Fruit fly (Drosophila melanogaster) whole organism, embryonic: Measurements from ENCODE around the gene CG34303.
A peak's percentile ranks its signal among the peaks of the same experiment; 100 is the strongest.

Experiments
- Atf-2 ChIP-seq: fragments of 200-800 bp; sonication (Bioruptor generic); optimal IDR thresholded peaks from 2 replicates; lab custom pipeline; 2016; ENCODE audit warnings: missing biosample characterization, missing genetic modification characterization
- BEAF-32 ChIP-seq: fragments of 200-800 bp; sonication (Bioruptor generic); optimal IDR thresholded peaks from 3 replicates; lab custom pipeline; 2017; ENCODE audit warnings: missing biosample characterization, missing genetic modification characterization, mild to moderate bottlenecking, moderate library complexity, missing genetic modification reagents
- CG10274 ChIP-seq: fragments of 200-800 bp; sonication (Bioruptor generic); optimal IDR thresholded peaks from 3 replicates; lab custom pipeline; 2017; ENCODE audit warnings: missing biosample characterization, mild to moderate bottlenecking, missing genetic modification characterization
- CG10565 ChIP-seq: fragments of 200-800 bp; sonication (Bioruptor generic); optimal IDR thresholded peaks from 3 replicates; lab custom pipeline; 2016; ENCODE audit warnings: missing biosample characterization, mild to moderate bottlenecking, missing genetic modification characterization
- CG11504 ChIP-seq: fragments of 200-800 bp; sonication (Bioruptor generic); optimal IDR thresholded peaks from 3 replicates; lab custom pipeline; 2019; ENCODE audit warnings: missing biosample characterization, mild to moderate bottlenecking, missing genetic modification characterization, moderate library complexity
- CG12659 ChIP-seq: fragments of 200-800 bp; sonication (Bioruptor generic); optimal IDR thresholded peaks from 3 replicates; lab custom pipeline; 2017; ENCODE audit warnings: mild to moderate bottlenecking, missing biosample characterization, missing genetic modification reagents, missing genetic modification characterization
- CG14965 ChIP-seq: fragments of 200-800 bp; sonication (Bioruptor generic); optimal IDR thresholded peaks from 2 replicates; lab custom pipeline; 2016; ENCODE audit warnings: missing biosample characterization, missing genetic modification characterization, borderline replicate concordance
- CG16813 ChIP-seq: fragments of 200-800 bp; sonication (Bioruptor generic); IDR thresholded peaks from 3 replicates; pipeline ENCODE4 v1.3.6; 2022; ENCODE audit warnings: missing biosample characterization, missing genetic modification characterization; ENCODE audit not compliant: partially characterized antibody
- CG17186 ChIP-seq: fragments of 200-800 bp; sonication (Bioruptor generic); optimal IDR thresholded peaks from 3 replicates; lab custom pipeline; 2017; ENCODE audit warnings: missing biosample characterization, missing genetic modification reagents, missing genetic modification characterization
- CG17361 ChIP-seq: fragments of 200-800 bp; sonication (Bioruptor generic); IDR thresholded peaks from 3 replicates; pipeline ENCODE4 v1.3.6; 2022; ENCODE audit warnings: missing biosample characterization, missing genetic modification characterization
- CG1832 ChIP-seq: fragments of 200-800 bp; sonication (Bioruptor generic); optimal IDR thresholded peaks from 2 replicates; lab custom pipeline; 2017; ENCODE audit warnings: missing biosample characterization, mild to moderate bottlenecking, missing genetic modification characterization, inconsistent platforms
- CG18476 ChIP-seq: fragments of 200-800 bp; sonication (Bioruptor generic); optimal IDR thresholded peaks from 2 replicates; lab custom pipeline; 2016; ENCODE audit warnings: missing biosample characterization, mild to moderate bottlenecking, missing genetic modification characterization
- CG2202 ChIP-seq: fragments of 200-800 bp; sonication (Bioruptor generic); optimal IDR thresholded peaks from 2 replicates; lab custom pipeline; 2018; ENCODE audit warnings: missing biosample characterization, mild to moderate bottlenecking, missing genetic modification characterization
- CG30431 ChIP-seq: fragments of 200-800 bp; sonication (Bioruptor generic); optimal IDR thresholded peaks from 2 replicates; lab custom pipeline; 2017; ENCODE audit warnings: missing biosample characterization, missing genetic modification characterization
- CG32767 ChIP-seq: fragments of 200-800 bp; sonication (Bioruptor generic); IDR thresholded peaks from 2 replicates; pipeline ENCODE4 v1.3.6; 2022; ENCODE audit warnings: missing biosample characterization, missing genetic modification characterization
- CG3726 ChIP-seq: fragments of 200-800 bp; sonication (Bioruptor generic); IDR thresholded peaks from 3 replicates; pipeline ENCODE4, ENCODE4 v1.3.6; 2022; ENCODE audit warnings: missing biosample characterization, missing genetic modification characterization
- CG7839 ChIP-seq: fragments of 200-800 bp; sonication (Bioruptor generic); optimal IDR thresholded peaks from 3 replicates; lab custom pipeline; 2018; ENCODE audit warnings: missing biosample characterization, mild to moderate bottlenecking, missing genetic modification characterization, moderate library complexity
- CG8089 ChIP-seq: fragments of 200-800 bp; sonication (Bioruptor generic); optimal IDR thresholded peaks from 3 replicates; lab custom pipeline; 2016; ENCODE audit warnings: missing biosample characterization, missing genetic modification characterization
- CHES-1-like ChIP-seq: fragments of 200-800 bp; sonication (Bioruptor generic); optimal IDR thresholded peaks from 2 replicates; lab custom pipeline; 2016; ENCODE audit warnings: missing biosample characterization, missing genetic modification characterization
- CoRest ChIP-seq: fragments of 200-800 bp; sonication (Bioruptor generic); optimal IDR thresholded peaks from 3 replicates; lab custom pipeline; 2018; ENCODE audit warnings: missing biosample characterization, mild to moderate bottlenecking, missing genetic modification characterization, moderate library complexity
- Ets97D ChIP-seq: fragments of 200-800 bp; sonication (Bioruptor generic); optimal IDR thresholded peaks from 3 replicates; lab custom pipeline; 2016; ENCODE audit warnings: missing biosample characterization, missing genetic modification characterization
- Fer2 ChIP-seq: fragments of 200-800 bp; sonication (Bioruptor generic); optimal IDR thresholded peaks from 2 replicates; lab custom pipeline; 2018; ENCODE audit warnings: missing biosample characterization, mild to moderate bottlenecking, missing genetic modification characterization, moderate library complexity
- HLH54F ChIP-seq: fragments of 200-800 bp; sonication (Bioruptor generic); optimal IDR thresholded peaks from 3 replicates; lab custom pipeline; 2016; ENCODE audit warnings: missing biosample characterization, missing genetic modification characterization
- Hand ChIP-seq: fragments of 200-800 bp; sonication (Bioruptor generic); optimal IDR thresholded peaks from 2 replicates; lab custom pipeline; 2017; ENCODE audit warnings: mild to moderate bottlenecking, missing biosample characterization, missing genetic modification reagents, missing genetic modification characterization
- Hr51 ChIP-seq, 2 experiments: fragments of 200-800 bp; sonication (Bioruptor generic); optimal IDR thresholded peaks; 2 replicates in 1 of 2; 3 replicates in 1 of 2; lab custom pipeline; 2016 to 2018; ENCODE audit warnings: missing biosample characterization in 2 of 2, missing genetic modification characterization in 2 of 2, mild to moderate bottlenecking in 1 of 2, moderate library complexity in 1 of 2
- Mad ChIP-seq: fragments of 200-800 bp; sonication (Bioruptor generic); optimal IDR thresholded peaks from 2 replicates; lab custom pipeline; 2016; ENCODE audit warnings: missing biosample characterization, missing genetic modification characterization
- PHDP ChIP-seq: fragments of 200-800 bp; sonication (Bioruptor generic); optimal IDR thresholded peaks from 3 replicates; lab custom pipeline; 2018; ENCODE audit warnings: missing biosample characterization, mild to moderate bottlenecking, missing genetic modification characterization, moderate library complexity
- Scr ChIP-seq: fragments of 200-800 bp; sonication (Bioruptor generic); IDR thresholded peaks from 2 replicates; pipeline ENCODE4 v1.3.6; 2022; ENCODE audit warnings: missing biosample characterization, missing genetic modification characterization; ENCODE audit not compliant: partially characterized antibody
- Ssrp ChIP-seq: fragments of 200-800 bp; sonication (Bioruptor generic); optimal IDR thresholded peaks from 2 replicates; lab custom pipeline; 2018; ENCODE audit warnings: missing biosample characterization, mild to moderate bottlenecking, missing genetic modification characterization, moderate library complexity
- ab ChIP-seq: fragments of 200-800 bp; sonication (Bioruptor generic); optimal IDR thresholded peaks from 2 replicates; lab custom pipeline; 2016; ENCODE audit warnings: missing biosample characterization, missing genetic modification characterization
- abd-A ChIP-seq: fragments of 200-800 bp; sonication (Bioruptor generic); optimal IDR thresholded peaks from 3 replicates; lab custom pipeline; 2019; ENCODE audit warnings: missing biosample characterization, mild to moderate bottlenecking, missing genetic modification characterization, moderate library complexity
- bsh ChIP-seq, 2 experiments: fragments of 200-800 bp; sonication (Bioruptor generic); optimal IDR thresholded peaks; 2 replicates each; lab custom pipeline; 2017 to 2018; ENCODE audit warnings: mild to moderate bottlenecking in 2 of 2, missing biosample characterization in 2 of 2, missing genetic modification characterization in 2 of 2, moderate library complexity in 1 of 2
- chinmo ChIP-seq: fragments of 200-800 bp; sonication (Bioruptor generic); IDR thresholded peaks from 4 replicates; pipeline ENCODE4 v1.3.6; 2022; ENCODE audit warnings: missing biosample characterization, missing genetic modification characterization; ENCODE audit not compliant: partially characterized antibody
- corto ChIP-seq: fragments of 200-800 bp; sonication (Bioruptor generic); optimal IDR thresholded peaks from 2 replicates; lab custom pipeline; 2016; ENCODE audit warnings: missing biosample characterization, mild to moderate bottlenecking, missing genetic modification characterization, moderate library complexity
- cwo ChIP-seq: fragments of 200-800 bp; sonication (Bioruptor generic); optimal IDR thresholded peaks from 3 replicates; lab custom pipeline; 2017; ENCODE audit warnings: missing biosample characterization, missing genetic modification characterization, mild to moderate bottlenecking, moderate library complexity, missing genetic modification reagents
- dan ChIP-seq: fragments of 200-800 bp; sonication (Bioruptor generic); IDR thresholded peaks from 2 replicates; pipeline ENCODE4 v1.3.6; 2022; ENCODE audit warnings: missing biosample characterization, missing genetic modification characterization
- disco-r ChIP-seq: fragments of 200-800 bp; sonication (Bioruptor generic); optimal IDR thresholded peaks from 2 replicates; lab custom pipeline; 2016; ENCODE audit warnings: missing biosample characterization, missing genetic modification characterization
- en ChIP-seq: fragments of 200-800 bp; sonication (Bioruptor generic); optimal IDR thresholded peaks from 2 replicates; lab custom pipeline; 2016; ENCODE audit warnings: missing biosample characterization, missing genetic modification characterization
- esg ChIP-seq: fragments of 200-800 bp; sonication (Bioruptor generic); conservative IDR thresholded peaks from 2 replicates; pipeline ENCODE4 v1.3.6; 2022; ENCODE audit warnings: missing biosample characterization, missing genetic modification characterization
- hkb ChIP-seq, 2 experiments: fragments of 200-800 bp in 1 of 2; fragments of >200 bp in 1 of 2; sonication (Bioruptor generic) in 1 of 2; IDR thresholded peaks in 1 of 2; optimal IDR thresholded peaks in 1 of 2; 2 replicates each; pipeline versions ENCODE4 v1.3.6 to Lab custom; 2017 to 2022; ENCODE audit warnings: missing biosample characterization in 1 of 2, missing genetic modification characterization in 1 of 2
- hth ChIP-seq: fragments of >200 bp; optimal IDR thresholded peaks from 2 replicates; lab custom pipeline; 2017; ENCODE audit warnings: inconsistent platforms
- kah ChIP-seq: fragments of 200-800 bp; sonication (Bioruptor generic); optimal IDR thresholded peaks from 2 replicates; lab custom pipeline; 2018; ENCODE audit warnings: missing biosample characterization, mild to moderate bottlenecking, missing genetic modification characterization
- pnt ChIP-seq: fragments of 200-800 bp; sonication (Bioruptor generic); optimal IDR thresholded peaks from 3 replicates; lab custom pipeline; 2016; ENCODE audit warnings: missing biosample characterization, missing genetic modification characterization
- prd ChIP-seq, 3 experiments: fragments of >200 bp in 2 of 3; fragments of 200-800 bp in 1 of 3; sonication (Bioruptor generic) in 1 of 3; optimal IDR thresholded peaks in 2 of 3; IDR thresholded peaks in 1 of 3; 2 replicates in 2 of 3; 3 replicates in 1 of 3; pipeline versions ENCODE4 v1.3.6 to Lab custom; 2017 to 2022; ENCODE audit warnings: missing biosample characterization in 1 of 3, missing genetic modification characterization in 1 of 3
- psq ChIP-seq: fragments of 200-800 bp; sonication (Bioruptor generic); optimal IDR thresholded peaks from 2 replicates; lab custom pipeline; 2017; ENCODE audit warnings: missing biosample characterization, missing genetic modification characterization
- sens ChIP-seq: fragments of 200-800 bp; sonication (Bioruptor generic); peaks from one replicate; lab custom pipeline; 2016; ENCODE audit warnings: missing biosample characterization, missing genetic modification characterization
- twi ChIP-seq: fragments of 200-800 bp; optimal IDR thresholded peaks from 2 replicates; lab custom pipeline; 2019; ENCODE audit warnings: missing biosample characterization, mild to moderate bottlenecking, missing genetic modification characterization, moderate library complexity
- yki ChIP-seq: fragments of >200 bp; optimal IDR thresholded peaks from 3 replicates; lab custom pipeline; 2018
- zen2 ChIP-seq: fragments of 200-800 bp; sonication (Bioruptor generic); IDR thresholded peaks from 3 replicates; pipeline ENCODE4 v1.3.6; 2022; ENCODE audit warnings: missing biosample characterization, missing genetic modification characterization; ENCODE audit not compliant: partially characterized antibody

Gene CG34303

DNA sequence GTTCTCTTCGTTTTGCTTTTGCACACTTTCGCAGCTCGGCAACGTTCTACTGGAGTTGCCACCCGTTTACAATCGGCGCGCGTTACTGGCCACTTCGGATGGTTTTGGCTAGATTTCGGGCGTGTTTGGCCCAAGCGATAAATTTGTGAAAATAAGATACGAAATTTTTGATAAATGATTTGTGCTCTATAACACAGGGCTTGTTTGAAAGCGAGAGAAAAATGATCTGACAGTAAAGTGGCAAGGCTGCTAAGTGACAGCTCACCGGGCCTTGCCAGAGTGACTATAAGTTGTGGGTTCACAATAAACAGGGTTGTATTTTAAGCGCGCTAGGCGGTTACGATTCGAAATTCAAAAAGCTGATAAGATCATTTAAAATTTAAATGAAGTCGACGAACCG, 41.7 kb downstream of the CG34303 start, which contains the start of gene Fmr1 (continued):
- TF ChIP-seq BEAF-32 (GFP tag; lab: Kevin White, UChicago) (peak; percentile 65), CG12659 (GFP tag; lab: Kevin White, UChicago) (peak; percentile 81), en (GFP tag; lab: Kevin White, UChicago) (no peak), CG8089 (GFP tag; lab: Kevin White, UChicago) (peak; percentile 45), CoRest (tag; lab: Kevin White, UChicago) (peak; percentile 68), zen2 (GFP tag; lab: Robert Waterston, UW) (no peak), dan (GFP tag; lab: Robert Waterston, UW) (no peak), yki (no peak), CG32767 (GFP tag; lab: Robert Waterston, UW) (no peak), CHES-1-like (peak; percentile 72), Ssrp (tag; lab: Kevin White, UChicago) (no peak), CG30431 (no peak), Ets97D (peak; percentile 96), CG14965 (GFP tag; lab: Kevin White, UChicago) (no peak), CG10565 (no peak), CG17186 (peak; percentile 94), Mad (GFP tag; lab: Kevin White, UChicago) (peak; percentile 59), esg (GFP tag; lab: Robert Waterston, UW) (no peak; the same call in 1 of the 2 replicates), bsh (GFP tag; optimal IDR thresholded peaks at IDR 0.05; lab: Kevin White, UChicago) (peak in 1 of 2 experiments; percentile 35), CG1832 (GFP tag; lab: Kevin White, UChicago) (no peak), disco-r (peak; percentile 41), prd (optimal IDR thresholded peaks at IDR 0.05; lab: Kevin White, UChicago) (no peak), prd (GFP tag; IDR thresholded peaks at IDR 0.05; lab: Robert Waterston, UW) (peak; percentile 59; the same call in 2 of the 3 replicates), hkb (optimal IDR thresholded peaks at IDR 0.05; lab: Kevin White, UChicago) (peak; percentile 90), hkb (GFP tag; IDR thresholded peaks at IDR 0.05; lab: Robert Waterston, UW) (peak; percentile 26; the same call in 1 of the 2 replicates), PHDP (tag; lab: Kevin White, UChicago) (peak; percentile 40), hth (lab: Kevin White, UChicago) (no peak), CG10274 (GFP tag; lab: Kevin White, UChicago) (no peak), corto (GFP tag; lab: Kevin White, UChicago) (no peak), CG16813 (GFP tag; lab: Robert Waterston, UW) (peak; percentile 46; the same call in 2 of the 3 replicates), cwo (GFP tag; lab: Kevin White, UChicago) (no peak), chinmo (GFP tag; lab: Robert Waterston, UW) (no peak), CG17361 (GFP tag; lab: Robert Waterston, UW) (peak; percentile 61), ab (GFP tag; lab: Kevin White, UChicago) (no peak), pnt (GFP tag; lab: Kevin White, UChicago) (peak; percentile 62), CG18476 (GFP tag; lab: Kevin White, UChicago) (no peak), psq (peak; percentile 97), Hr51 (GFP tag; optimal IDR thresholded peaks at IDR 0.05; lab: Kevin White, UChicago) (peak; percentile 11 to 53), Fer2 (tag; lab: Kevin White, UChicago) (peak; percentile 33), kah (GFP tag; lab: Kevin White, UChicago) (no peak), Scr (GFP tag; lab: Robert Waterston, UW) (peak; percentile 44; the same call in 1 of the 2 replicates), sens (GFP tag; lab: Kevin White, UChicago) (peak; percentile 83), twi (peak; percentile 36), CG7839 (peak; percentile 16), Atf-2 (peak; percentile 29), CG2202 (tag; lab: Kevin White, UChicago) (no peak), HLH54F (GFP tag; lab: Kevin White, UChicago) (peak; percentile 63), CG11504 (peak; percentile 64), CG3726 (no peak), Hand (no peak), abd-A (tag; lab: Kevin White, UChicago) (no peak)
